Worm (Caenorhabditis elegans) whole organism, young adult: Measurements from ENCODE around the gene H03G16.7.

Experiments used
- D2030.7 ChIP-seq: fragments of 200-800 bp; sonication (Bioruptor generic); IDR thresholded peaks from 2 replicates; pipeline ENCODE4 v1.3.6; 2022; ENCODE audit warnings: missing genetic modification reagents, missing genetic modification characterization, missing compliant biosample characterization
- F23B12.7 ChIP-seq: sonication (generic microtip); optimal IDR thresholded peaks from 2 replicates; lab custom pipeline; 2017; ENCODE audit warnings: missing genetic modification characterization, mild to moderate bottlenecking, missing compliant biosample characterization, antibody characterized with exemption, moderate library complexity; ENCODE audit not compliant: insufficient read depth
- T26A5.8 ChIP-seq: sonication (generic microtip); optimal IDR thresholded peaks from 2 replicates; lab custom pipeline; 2016; ENCODE audit warnings: missing genetic modification characterization, missing compliant biosample characterization
- Y53G8AR.9 ChIP-seq: fragments of 200-800 bp; sonication (Bioruptor generic); conservative IDR thresholded peaks from 2 replicates; pipeline ENCODE4 v1.3.6; 2022; ENCODE audit warnings: missing genetic modification reagents, missing genetic modification characterization, missing compliant biosample characterization
- Y67H2A.10 ChIP-seq: fragments of 200-800 bp; sonication (Bioruptor generic); conservative IDR thresholded peaks from 2 replicates; pipeline ENCODE4 v1.3.6; 2022; ENCODE audit warnings: missing genetic modification reagents, missing genetic modification characterization, missing compliant biosample characterization
- akir-1 ChIP-seq: fragments of 200-800 bp; sonication (Bioruptor generic); optimal IDR thresholded peaks from 2 replicates; lab custom pipeline; 2018; ENCODE audit warnings: mild to moderate bottlenecking, missing genetic modification characterization, moderate library complexity, missing compliant biosample characterization
- athp-1 ChIP-seq: sonication (generic microtip); optimal IDR thresholded peaks from 2 replicates; lab custom pipeline; 2017; ENCODE audit warnings: mild to moderate bottlenecking, missing genetic modification characterization, missing compliant biosample characterization
- attf-3 ChIP-seq: fragments of 200-800 bp; sonication (Bioruptor generic); conservative IDR thresholded peaks from 2 replicates; pipeline ENCODE4 v1.3.6; 2022; ENCODE audit warnings: missing genetic modification reagents, missing genetic modification characterization, missing compliant biosample characterization
- bed-2 ChIP-seq: fragments of 200-800 bp; sonication (Bioruptor generic); IDR thresholded peaks from 2 replicates; pipeline ENCODE4 v1.3.6; 2022; ENCODE audit warnings: missing genetic modification reagents, missing genetic modification characterization, missing compliant biosample characterization
- cebp-1 ChIP-seq, 2 experiments: fragments of 200-800 bp in 1 of 2; sonication (Bioruptor generic) in 1 of 2; sonication (generic microtip) in 1 of 2; IDR thresholded peaks in 1 of 2; optimal IDR thresholded peaks in 1 of 2; 2 replicates each; pipeline versions ENCODE4 v1.3.6 to Lab custom; 2017 to 2022; ENCODE audit warnings: missing compliant biosample characterization in 2 of 2, missing genetic modification characterization in 2 of 2, mild to moderate bottlenecking in 1 of 2, missing genetic modification reagents in 1 of 2, moderate library complexity in 1 of 2
- ceh-40 ChIP-seq: fragments of 200-800 bp; sonication (Bioruptor generic); IDR thresholded peaks from 2 replicates; pipeline ENCODE4 v1.3.6; 2022; ENCODE audit warnings: missing genetic modification characterization, missing compliant biosample characterization
- die-1 ChIP-seq: sonication (generic microtip); optimal IDR thresholded peaks from 2 replicates; lab custom pipeline; 2016; ENCODE audit warnings: missing genotype, mild to moderate bottlenecking, missing genetic modification characterization, missing compliant biosample characterization
- dpl-1 ChIP-seq: fragments of 150-350 bp; optimal IDR thresholded peaks from 2 replicates; lab custom pipeline; 2014; ENCODE audit warnings: missing biosample characterization, missing genetic modification reagents, missing genetic modification characterization
- egrh-3 ChIP-seq: fragments of 200-800 bp; sonication (Bioruptor generic); IDR thresholded peaks from 2 replicates; pipeline ENCODE4 v1.3.6; 2022; ENCODE audit warnings: missing genetic modification reagents, missing genetic modification characterization, missing compliant biosample characterization
- him-1 ChIP-seq: sonication (generic microtip); optimal IDR thresholded peaks from 2 replicates; lab custom pipeline; 2016; ENCODE audit warnings: missing genotype, missing genetic modification reagents, missing genetic modification characterization, missing compliant biosample characterization
- hlh-12 ChIP-seq: sonication (generic microtip); optimal IDR thresholded peaks from 2 replicates; lab custom pipeline; 2016; ENCODE audit warnings: missing genetic modification characterization, missing compliant biosample characterization
- hmg-1.2 ChIP-seq: fragments of 200-800 bp; sonication (Bioruptor generic); IDR thresholded peaks from 2 replicates; pipeline ENCODE4 v1.3.6; 2022; ENCODE audit warnings: missing genetic modification reagents, missing genetic modification characterization, missing compliant biosample characterization
- lag-1 ChIP-seq: fragments of 200-800 bp; sonication (Bioruptor generic); IDR thresholded peaks from 2 replicates; pipeline ENCODE4 v1.3.6; 2022; ENCODE audit warnings: missing genetic modification reagents, missing genetic modification characterization, missing compliant biosample characterization
- lin-35 ChIP-seq, 3 experiments: fragments of 150-350 bp in 2 of 3; sonication (generic microtip) in 1 of 3; optimal IDR thresholded peaks; 2 replicates each; lab custom pipeline; 2014 to 2018; ENCODE audit warnings: missing biosample characterization in 3 of 3, missing genetic modification characterization in 3 of 3, missing genetic modification reagents in 3 of 3
- lin-40 ChIP-seq: sonication (generic microtip); optimal IDR thresholded peaks from 2 replicates; lab custom pipeline; 2016; ENCODE audit warnings: missing genetic modification characterization, mild to moderate bottlenecking, missing compliant biosample characterization, missing genotype, missing genetic modification reagents
- lin-54 ChIP-seq: fragments of 200-800 bp; sonication (Bioruptor generic); optimal IDR thresholded peaks from 2 replicates; lab custom pipeline; 2018; ENCODE audit warnings: mild to moderate bottlenecking, missing genetic modification characterization, missing compliant biosample characterization
- lir-1 ChIP-seq: fragments of 200-800 bp; sonication (Bioruptor generic); conservative IDR thresholded peaks from 2 replicates; pipeline ENCODE4 v1.3.6; 2022; ENCODE audit warnings: missing genetic modification reagents, missing genetic modification characterization, missing compliant biosample characterization
- madf-10 ChIP-seq: sonication (generic microtip); optimal IDR thresholded peaks from 2 replicates; lab custom pipeline; 2016; ENCODE audit warnings: mild to moderate bottlenecking, missing genetic modification characterization, missing compliant biosample characterization
- madf-3 ChIP-seq: fragments of 200-800 bp; sonication (Bioruptor generic); IDR thresholded peaks from 2 replicates; pipeline ENCODE4 v1.3.6; 2022; ENCODE audit warnings: missing genetic modification reagents, missing genetic modification characterization, missing compliant biosample characterization
- madf-8 ChIP-seq: fragments of 200-800 bp; sonication (Bioruptor generic); conservative IDR thresholded peaks from 2 replicates; pipeline ENCODE4 v1.3.6; 2022; ENCODE audit warnings: missing genetic modification reagents, missing genetic modification characterization, missing compliant biosample characterization
- nfya-1 ChIP-seq: sonication (generic microtip); optimal IDR thresholded peaks from 2 replicates; lab custom pipeline; 2017; ENCODE audit warnings: antibody characterized with exemption, missing compliant biosample characterization, missing genetic modification characterization, borderline replicate concordance; ENCODE audit not compliant: insufficient read depth
- nhr-179 ChIP-seq: sonication (generic microtip); optimal IDR thresholded peaks from 2 replicates; lab custom pipeline; 2016; ENCODE audit warnings: mild to moderate bottlenecking, missing genetic modification characterization, missing compliant biosample characterization
- nhr-27 ChIP-seq: fragments of 200-800 bp; sonication (Bioruptor generic); optimal IDR thresholded peaks from 2 replicates; lab custom pipeline; 2018; ENCODE audit warnings: mild to moderate bottlenecking, missing genetic modification characterization, moderate library complexity, missing compliant biosample characterization
- nhr-80 ChIP-seq: sonication (generic microtip); optimal IDR thresholded peaks from 2 replicates; lab custom pipeline; 2016; ENCODE audit warnings: missing genetic modification characterization, missing compliant biosample characterization
- snpc-1.3 ChIP-seq: sonication (generic microtip); optimal IDR thresholded peaks from 2 replicates; lab custom pipeline; 2017; ENCODE audit warnings: missing genetic modification characterization, mild to moderate bottlenecking, missing compliant biosample characterization, antibody characterized with exemption, moderate library complexity, missing genotype, missing genetic modification reagents; ENCODE audit not compliant: insufficient read depth
- snpc-3.4 ChIP-seq: sonication (generic microtip); optimal IDR thresholded peaks from 2 replicates; lab custom pipeline; 2017; ENCODE audit warnings: missing genetic modification characterization, mild to moderate bottlenecking, missing compliant biosample characterization, antibody characterized with exemption, moderate library complexity, missing genotype, missing genetic modification reagents
- snpc-4 ChIP-seq, 5 experiments: fragments of 150-350 bp in 1 of 5; sonication (generic microtip) in 4 of 5; optimal IDR thresholded peaks; 2 replicates each; lab custom pipeline; 2014 to 2018; ENCODE audit warnings: missing genetic modification characterization in 5 of 5, missing biosample characterization in 3 of 5, antibody characterized with exemption in 2 of 5, mild to moderate bottlenecking in 2 of 5, missing compliant biosample characterization in 2 of 5, missing genotype in 2 of 5, moderate library complexity in 2 of 5, missing genetic modification reagents in 1 of 5
- sptf-2 ChIP-seq: fragments of 200-800 bp; sonication (Bioruptor generic); optimal IDR thresholded peaks from 2 replicates; lab custom pipeline; 2018; ENCODE audit warnings: mild to moderate bottlenecking, missing genetic modification characterization, missing compliant biosample characterization
- tlf-1 ChIP-seq: fragments of 200-800 bp; sonication (Bioruptor generic); optimal IDR thresholded peaks from 2 replicates; lab custom pipeline; 2018; ENCODE audit warnings: mild to moderate bottlenecking, missing genetic modification characterization, missing compliant biosample characterization
- unc-62 ChIP-seq: fragments of 150-350 bp; optimal IDR thresholded peaks from 2 replicates; lab custom pipeline; 2014; ENCODE audit warnings: missing biosample characterization, missing genetic modification reagents, missing genetic modification characterization
- xnd-1 ChIP-seq: sonication (generic microtip); optimal IDR thresholded peaks from 2 replicates; lab custom pipeline; 2016; ENCODE audit warnings: missing genotype, missing genetic modification reagents, missing genetic modification characterization, missing compliant biosample characterization
- ztf-18 ChIP-seq: sonication (generic microtip); optimal IDR thresholded peaks from 2 replicates; lab custom pipeline; 2016; ENCODE audit warnings: missing genotype, mild to moderate bottlenecking, missing genetic modification characterization, missing compliant biosample characterization
- ztf-28 ChIP-seq: fragments of 200-800 bp; sonication (Bioruptor generic); IDR thresholded peaks from 2 replicates; pipeline ENCODE4 v1.3.6; 2022; ENCODE audit warnings: missing genetic modification reagents, missing genetic modification characterization, missing compliant biosample characterization
- ztf-6 ChIP-seq: fragments of 200-800 bp; sonication (Bioruptor generic); IDR thresholded peaks from 2 replicates; pipeline ENCODE4 v1.3.6; 2022; ENCODE audit warnings: missing genetic modification reagents, missing genetic modification characterization, missing compliant biosample characterization

The H03G16.7 gene

ce11 chrX:15040552-15041080, 15.2 kb downstream of the H03G16.7 start, which contains the start of gene C18B12.4 (continued):
- TF ChIP-seq bed-2 (GFP tag; lab: Robert Waterston, UW) (peak; percentile 74), nhr-80 (tag; lab: Kevin White, UChicago) (peak; percentile 91), attf-3 (GFP tag; lab: Robert Waterston, UW) (peak; percentile 70), ztf-28 (GFP tag; lab: Robert Waterston, UW) (no peak), lir-1 (GFP tag; lab: Robert Waterston, UW) (peak; percentile 86), sptf-2 (GFP tag; lab: Kevin White, UChicago) (no peak), akir-1 (no peak), snpc-3.4 (tag; lab: Kevin White, UChicago) (no peak)

DNA sequence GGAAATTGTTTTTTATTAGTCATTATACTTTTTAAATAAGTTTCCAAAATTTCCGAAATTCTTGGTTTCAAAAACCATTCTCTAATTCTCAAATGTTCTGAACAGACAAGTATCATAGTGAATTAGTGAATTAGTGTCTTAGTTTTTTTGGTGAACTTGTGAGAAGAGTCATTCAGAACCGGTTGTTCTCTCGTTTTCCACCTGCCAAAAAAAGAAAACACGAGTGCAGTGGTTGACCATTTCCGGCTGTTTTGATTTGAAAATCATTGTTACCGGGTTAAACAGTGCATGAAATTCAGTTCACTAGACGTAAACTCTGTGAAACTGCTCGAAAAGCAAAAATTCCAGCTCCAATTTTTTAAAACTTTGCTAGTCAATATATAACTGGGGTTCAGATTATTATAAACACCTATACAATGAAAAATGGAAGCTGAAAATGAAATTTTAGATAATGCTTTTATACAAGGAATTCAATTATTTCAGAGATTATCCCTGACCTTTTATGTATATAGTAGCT, 16.1 kb downstream of the H03G16.7 start:
- no peak for TF ChIP-seq snpc-3.4 (tag; lab: Kevin White, UChicago)
- no peak for TF ChIP-seq lag-1 (GFP tag; lab: Robert Waterston, UW)
- TF ChIP-seq tlf-1 (GFP tag; lab: Kevin White, UChicago): no peak
- no peak for TF ChIP-seq D2030.7
- TF ChIP-seq lin-40 (tag; lab: Kevin White, UChicago): no peak
- TF ChIP-seq hlh-12: no peak
- no peak for TF ChIP-seq die-1 (tag; lab: Kevin White, UChicago)
- TF ChIP-seq nhr-27 (tag; lab: Kevin White, UChicago): no peak
- no peak for TF ChIP-seq bed-2 (GFP tag; lab: Robert Waterston, UW)
- no peak for TF ChIP-seq egrh-3 (GFP tag; lab: Robert Waterston, UW)
- TF ChIP-seq him-1 (tag; lab: Kevin White, UChicago): no peak
- no peak for TF ChIP-seq attf-3 (GFP tag; lab: Robert Waterston, UW)
- TF ChIP-seq Y53G8AR.9 (GFP tag; lab: Robert Waterston, UW): no peak
- no peak for TF ChIP-seq ztf-18 (tag; lab: Kevin White, UChicago)
- no peak for TF ChIP-seq hmg-1.2 (GFP tag; lab: Robert Waterston, UW)
- no peak for TF ChIP-seq ceh-40 (GFP tag; lab: Robert Waterston, UW)
- TF ChIP-seq nfya-1: no peak

DNA sequence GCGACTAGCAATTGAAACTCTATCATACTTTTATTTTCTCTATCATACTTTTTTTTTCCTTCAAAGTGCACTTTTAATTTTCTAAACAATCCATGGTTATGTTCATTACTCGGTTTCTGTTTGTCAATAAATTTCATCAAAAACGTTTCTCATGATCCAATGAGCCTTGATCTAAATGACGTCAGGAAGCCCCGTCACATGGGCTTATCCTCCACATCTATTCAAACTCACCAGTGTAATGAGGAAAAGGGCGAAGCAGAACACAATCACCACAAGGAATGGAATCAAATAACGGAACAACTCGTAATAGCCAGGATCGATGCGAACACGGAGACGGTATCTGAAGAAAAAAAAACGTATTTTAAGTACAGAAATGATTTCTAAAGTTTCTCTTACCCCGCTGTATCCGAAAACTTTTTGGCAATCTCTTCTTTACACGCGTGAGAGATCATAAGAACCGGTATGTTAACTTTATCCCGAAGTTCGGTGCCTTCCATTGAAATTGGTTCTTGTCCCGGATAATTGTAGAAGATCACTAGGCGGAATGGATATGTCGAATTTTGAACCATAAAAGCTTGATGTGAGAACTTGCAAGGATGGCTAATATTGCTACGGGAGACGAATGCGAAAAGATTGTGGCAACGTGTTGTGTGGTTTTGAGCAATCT, 16.7 kb downstream of the H03G16.7 start:
- TF ChIP-seq madf-10 (no peak), Y67H2A.10 (GFP tag; lab: Robert Waterston, UW) (no peak), lin-35 (GFP tag; optimal IDR thresholded peaks at IDR 0.05; lab: Kevin White, UChicago) (no peak), madf-3 (GFP tag; lab: Robert Waterston, UW) (no peak), dpl-1 (GFP tag; lab: Kevin White, UChicago) (no peak), tlf-1 (GFP tag; lab: Kevin White, UChicago) (no peak), bed-2 (GFP tag; lab: Robert Waterston, UW) (no peak), F23B12.7 (tag; lab: Kevin White, UChicago) (no peak), attf-3 (GFP tag; lab: Robert Waterston, UW) (no peak), unc-62 (GFP tag; lab: Kevin White, UChicago) (no peak), lin-54 (GFP tag; lab: Kevin White, UChicago) (no peak), snpc-1.3 (no peak)
- TF ChIP-seq, all 124 proteins: peak for 0

ce11 chrX:15036287-15036686, 19.5 kb downstream of the H03G16.7 start:
- TF ChIP-seq nfya-1 (no peak), unc-62 (GFP tag; lab: Kevin White, UChicago) (no peak), madf-3 (GFP tag; lab: Robert Waterston, UW) (peak; percentile 59; the same call in 1 of the 2 replicates), cebp-1 (GFP tag; IDR thresholded peaks at IDR 0.05; lab: Robert Waterston, UW) (no peak), cebp-1 (tag; optimal IDR thresholded peaks at IDR 0.05; lab: Kevin White, UChicago) (peak; percentile 21), nhr-179 (tag; lab: Kevin White, UChicago) (no peak), snpc-4 (GFP tag; optimal IDR thresholded peaks at IDR 0.05; lab: Kevin White, UChicago) (no peak), snpc-4 (tag; optimal IDR thresholded peaks at IDR 0.05; lab: Kevin White, UChicago) (no peak), madf-8 (GFP tag; lab: Robert Waterston, UW) (no peak), athp-1 (tag; lab: Kevin White, UChicago) (peak; percentile 16), xnd-1 (tag; lab: Kevin White, UChicago) (no peak), ceh-40 (GFP tag; lab: Robert Waterston, UW) (no peak), ztf-6 (GFP tag; lab: Robert Waterston, UW) (no peak), nhr-27 (tag; lab: Kevin White, UChicago) (no peak), T26A5.8 (tag; lab: Kevin White, UChicago) (no peak)
